Worm (Caenorhabditis elegans): ENCODE measurements around the gene tbx-31.

- no peak for TF ChIP-seq flt-1 (GFP tag; IDR thresholded peaks at IDR 0.05)
- no peak for TF ChIP-seq ref-1 (GFP tag; conservative IDR thresholded peaks at IDR 0.05)
- TF ChIP-seq ztf-29 (GFP tag; IDR thresholded peaks at IDR 0.05) = no peak
- no peak for TF ChIP-seq cog-1 (tag; optimal IDR thresholded peaks at IDR 0.05)
- TF ChIP-seq klf-2 (GFP tag; conservative IDR thresholded peaks at IDR 0.05) = no peak
These were observed 44.5 kb upstream of the tbx-31 start, which contains the start of gene fbxa-53 for ce11 chrX:1718479-1718878.
